Worm (Caenorhabditis elegans): ENCODE data around the gene lgc-45.

lgc-45 gene

ce11 chrII:3598721-3599120 is 41.4 kb downstream of the lgc-45 start, which contains the start of gene Y49F6A.11:
TSS of gene Y49F6A.11 (minus strand) at chrII:3598821.
- no peak for TF ChIP-seq elt-3 (tag; optimal IDR thresholded peaks at IDR 0.05)
- no peak for TF ChIP-seq pha-4 (tag; optimal IDR thresholded peaks at IDR 0.05)
- TF ChIP-seq ceh-43 (GFP tag; optimal IDR thresholded peaks at IDR 0.05), result no peak
- no peak for TF ChIP-seq elt-1 (tag; optimal IDR thresholded peaks at IDR 0.05; ENCODE audit: borderline replicate concordance, insufficient read depth)
- no peak for TF ChIP-seq unc-39 (tag; optimal IDR thresholded peaks at IDR 0.05)
- no peak for TF ChIP-seq lsy-2 (tag; optimal IDR thresholded peaks at IDR 0.05)
- TF ChIP-seq ham-2 (GFP tag; optimal IDR thresholded peaks at IDR 0.05), result no peak
- no peak for TF ChIP-seq mls-2 (tag; optimal IDR thresholded peaks at IDR 0.05)
- no peak for TF ChIP-seq nhr-12 (tag; optimal IDR thresholded peaks at IDR 0.05)
- no peak for TF ChIP-seq mep-1 (tag; optimal IDR thresholded peaks at IDR 0.05)
- no peak for TF ChIP-seq hlh-1 (tag; optimal IDR thresholded peaks at IDR 0.05)
- TF ChIP-seq flh-1 (GFP tag; optimal IDR thresholded peaks at IDR 0.05), result no peak
- no peak for TF ChIP-seq ces-1 (GFP tag; optimal IDR thresholded peaks at IDR 0.05)
- no peak for TF ChIP-seq nhr-76 (tag; optimal IDR thresholded peaks at IDR 0.05)

DNA sequence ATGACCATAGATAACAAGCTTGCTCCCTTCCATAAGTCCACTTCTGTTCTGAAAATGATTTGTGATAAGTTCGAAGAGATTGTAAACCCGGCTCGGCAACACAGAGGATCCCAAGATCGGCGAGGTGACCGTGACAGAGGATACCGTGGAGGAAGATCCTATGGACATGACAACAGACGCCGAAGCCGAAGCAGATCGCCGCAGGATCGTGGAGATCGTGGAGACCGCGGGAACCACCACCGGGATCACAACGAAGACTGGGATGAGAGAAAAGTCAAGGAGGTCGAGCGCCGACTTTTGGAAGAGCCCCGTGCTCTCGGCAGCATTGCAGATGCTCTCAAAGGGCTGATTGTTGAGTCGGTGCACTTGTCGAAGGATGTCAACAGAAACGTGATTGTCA is 47.3 kb downstream of the lgc-45 start:
- TF ChIP-seq ceh-43 (GFP tag; optimal IDR thresholded peaks at IDR 0.05) (no peak), mep-1 (tag; optimal IDR thresholded peaks at IDR 0.05) (no peak), ceh-83 (GFP tag; optimal IDR thresholded peaks at IDR 0.05) (no peak), unc-39 (tag; optimal IDR thresholded peaks at IDR 0.05) (no peak), elt-3 (tag; optimal IDR thresholded peaks at IDR 0.05) (no peak), ztf-11 (tag; optimal IDR thresholded peaks at IDR 0.05) (no peak), mab-5 (tag; optimal IDR thresholded peaks at IDR 0.05) (no peak), zip-8 (tag; optimal IDR thresholded peaks at IDR 0.05) (no peak), lin-32 (GFP tag; optimal IDR thresholded peaks at IDR 0.05) (no peak), tbx-8 (GFP tag; optimal IDR thresholded peaks at IDR 0.05) (no peak)

- TF ChIP-seq ces-1 (GFP tag; optimal IDR thresholded peaks at IDR 0.05) (no peak), nhr-28 (tag; optimal IDR thresholded peaks at IDR 0.05) (no peak), ztf-11 (tag; optimal IDR thresholded peaks at IDR 0.05) (no peak)
Observed at ce11 chrII:3609764-3610163, 52.5 kb downstream of the lgc-45 start, which contains the start of gene Y49F6A.5. TSS of gene Y49F6A.5 (minus strand) at chrII:3609864.

DNA sequence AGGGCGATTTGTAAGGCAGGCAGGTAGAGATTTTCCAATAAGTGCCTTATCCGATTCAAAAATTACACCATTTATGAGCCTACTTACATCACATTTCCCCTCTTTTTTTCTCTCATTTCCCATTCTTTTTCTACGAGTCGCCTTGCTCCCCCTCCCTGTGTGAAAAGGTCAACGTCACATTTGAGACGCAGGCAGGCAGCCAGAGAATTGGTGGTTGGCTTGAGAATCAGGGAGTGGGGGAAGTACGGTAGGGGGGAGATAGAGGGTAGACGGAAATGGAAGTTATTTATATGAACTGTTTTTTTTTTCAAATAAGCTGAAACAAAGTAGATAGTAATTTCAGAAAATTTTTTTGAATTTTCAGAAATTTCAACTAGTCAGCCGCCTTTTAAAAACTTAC is 59.3 kb downstream of the lgc-45 start:
- TF ChIP-seq sptf-1 (tag; optimal IDR thresholded peaks at IDR 0.05) (peak; percentile 31), mep-1 (tag; optimal IDR thresholded peaks at IDR 0.05) (no peak)

Measured in whole organism, mixed stage, embryonic.